Fruit fly (Drosophila melanogaster) whole organism, prepupa: ENCODE results near the gene P5CDh2.

Source experiments
- CG10631 ChIP-seq: fragments of 200-800 bp; sonication (Bioruptor generic); optimal IDR thresholded peaks from 2 replicates; lab custom pipeline; 2016; ENCODE audit warnings: missing biosample characterization, missing genetic modification characterization
- CG11294 ChIP-seq: fragments of 200-800 bp; sonication (Bioruptor generic); IDR thresholded peaks from 2 replicates; pipeline ENCODE4 v1.3.6; 2022; ENCODE audit warnings: missing biosample characterization, missing genetic modification characterization
- CG11762 ChIP-seq: fragments of 200-800 bp; sonication (Bioruptor generic); optimal IDR thresholded peaks from 3 replicates; lab custom pipeline; 2016; ENCODE audit warnings: missing biosample characterization, missing genetic modification characterization; ENCODE audit not compliant: insufficient read depth
- CG11902 ChIP-seq: fragments of 200-800 bp; sonication (Bioruptor generic); optimal IDR thresholded peaks from 3 replicates; lab custom pipeline; 2016; ENCODE audit warnings: missing biosample characterization, missing genetic modification characterization
- CG15336 ChIP-seq: fragments of 200-800 bp; sonication (Bioruptor generic); IDR thresholded peaks from 2 replicates; pipeline ENCODE4 v1.3.6; 2022; ENCODE audit warnings: missing biosample characterization, missing genetic modification characterization
- CG1621 ChIP-seq: fragments of 200-800 bp; sonication (Bioruptor generic); optimal IDR thresholded peaks from 3 replicates; lab custom pipeline; 2018; ENCODE audit warnings: missing biosample characterization, mild to moderate bottlenecking, missing genetic modification characterization
- CG16779 ChIP-seq: fragments of 200-800 bp; sonication (Bioruptor generic); optimal IDR thresholded peaks from 3 replicates; lab custom pipeline; 2017; ENCODE audit warnings: missing biosample characterization, mild to moderate bottlenecking, missing genetic modification characterization
- CG3032 ChIP-seq: fragments of 200-800 bp; optimal IDR thresholded peaks from 2 replicates; lab custom pipeline; 2019; ENCODE audit warnings: missing biosample characterization, mild to moderate bottlenecking, missing genetic modification characterization, moderate library complexity
- CG32006 ChIP-seq: fragments of 200-800 bp; sonication (Bioruptor generic); optimal IDR thresholded peaks from 3 replicates; lab custom pipeline; 2017; ENCODE audit warnings: missing biosample characterization, mild to moderate bottlenecking, missing genetic modification characterization
- CG3919 ChIP-seq: fragments of 200-800 bp; sonication (Bioruptor generic); optimal IDR thresholded peaks from 3 replicates; lab custom pipeline; 2016; ENCODE audit warnings: missing biosample characterization, missing genetic modification characterization
- CG4318 ChIP-seq: fragments of 200-800 bp; sonication (Bioruptor generic); optimal IDR thresholded peaks from 3 replicates; lab custom pipeline; 2017; ENCODE audit warnings: missing biosample characterization, mild to moderate bottlenecking, missing genetic modification characterization
- CG6163 ChIP-seq: fragments of 200-800 bp; sonication (Bioruptor generic); IDR thresholded peaks from 3 replicates; pipeline ENCODE4 v1.3.6; 2022; ENCODE audit warnings: missing biosample characterization, missing genetic modification characterization
- CG6276 ChIP-seq: fragments of 200-800 bp; sonication (Bioruptor generic); optimal IDR thresholded peaks from 2 replicates; lab custom pipeline; 2017; ENCODE audit warnings: missing biosample characterization, mild to moderate bottlenecking, missing genetic modification characterization
- CG6792 ChIP-seq: fragments of 200-800 bp; sonication (Bioruptor generic); optimal IDR thresholded peaks from 3 replicates; lab custom pipeline; 2016; ENCODE audit warnings: missing biosample characterization, missing genetic modification characterization
- CG6808 ChIP-seq: fragments of 200-800 bp; sonication (Bioruptor generic); optimal IDR thresholded peaks from 3 replicates; lab custom pipeline; 2017; ENCODE audit warnings: missing biosample characterization, missing genetic modification characterization, mild to moderate bottlenecking, moderate library complexity, missing genetic modification reagents
- CG8119 ChIP-seq: fragments of 200-800 bp; sonication (Bioruptor generic); IDR thresholded peaks from 3 replicates; pipeline ENCODE4 v1.3.6; 2022; ENCODE audit warnings: missing biosample characterization, missing genetic modification characterization
- Eip78C ChIP-seq: fragments of 200-800 bp; sonication (Bioruptor generic); peaks from one replicate; lab custom pipeline; 2016; ENCODE audit warnings: missing biosample characterization, missing genetic modification characterization
- Eip93F ChIP-seq: fragments of 200-800 bp; sonication (Bioruptor generic); optimal IDR thresholded peaks from 2 replicates; lab custom pipeline; 2016; ENCODE audit warnings: missing biosample characterization, mild to moderate bottlenecking, missing genetic modification characterization
- Ets21C ChIP-seq: fragments of 200-800 bp; sonication (Bioruptor generic); optimal IDR thresholded peaks from 3 replicates; lab custom pipeline; 2016; ENCODE audit warnings: missing biosample characterization, missing genetic modification characterization
- Gug ChIP-seq: fragments of 200-800 bp; sonication (Bioruptor generic); IDR thresholded peaks from 2 replicates; pipeline ENCODE4 v1.3.6; 2022; ENCODE audit warnings: missing biosample characterization, missing genetic modification characterization
- Hr38 ChIP-seq: sonication (Bioruptor generic); optimal IDR thresholded peaks from 2 replicates; lab custom pipeline; 2016; ENCODE audit warnings: missing biosample characterization, missing genetic modification characterization
- Hr39 ChIP-seq: fragments of 200-800 bp; sonication (Bioruptor generic); optimal IDR thresholded peaks from 2 replicates; lab custom pipeline; 2016; ENCODE audit warnings: missing biosample characterization, missing genetic modification characterization
- Lpt ChIP-seq: fragments of 200-800 bp; sonication (Bioruptor generic); optimal IDR thresholded peaks from 3 replicates; lab custom pipeline; 2016; ENCODE audit warnings: missing biosample characterization, missing genetic modification characterization
- Met ChIP-seq: fragments of 200-800 bp; sonication (Bioruptor generic); optimal IDR thresholded peaks from 3 replicates; lab custom pipeline; 2016; ENCODE audit warnings: missing biosample characterization, missing genetic modification characterization
- OdsH ChIP-seq: fragments of 200-800 bp; sonication (Bioruptor generic); optimal IDR thresholded peaks from 3 replicates; lab custom pipeline; 2016; ENCODE audit warnings: missing biosample characterization, missing genetic modification characterization
- Smox ChIP-seq: fragments of 200-800 bp; sonication (Bioruptor generic); optimal IDR thresholded peaks from 3 replicates; lab custom pipeline; 2016; ENCODE audit warnings: missing biosample characterization, missing genetic modification characterization
- acj6 ChIP-seq: fragments of 200-800 bp; sonication (Bioruptor generic); optimal IDR thresholded peaks from 3 replicates; lab custom pipeline; 2016; ENCODE audit warnings: missing biosample characterization, missing genetic modification characterization
- dsx ChIP-seq: fragments of 200-800 bp; optimal IDR thresholded peaks from 3 replicates; lab custom pipeline; 2019; ENCODE audit warnings: missing biosample characterization, mild to moderate bottlenecking, missing genetic modification characterization, moderate library complexity; ENCODE audit not compliant: poor library complexity, severe bottlenecking
- eg ChIP-seq: fragments of 200-800 bp; sonication (Bioruptor generic); IDR thresholded peaks from 3 replicates; pipeline ENCODE4 v1.3.6; 2022; ENCODE audit warnings: missing biosample characterization, missing genetic modification characterization
- esn ChIP-seq: fragments of 200-800 bp; sonication (Bioruptor generic); optimal IDR thresholded peaks from 2 replicates; lab custom pipeline; 2016; ENCODE audit warnings: missing biosample characterization, mild to moderate bottlenecking, missing genetic modification characterization, moderate library complexity
- fd59A ChIP-seq: fragments of 200-800 bp; sonication (Bioruptor generic); optimal IDR thresholded peaks from 2 replicates; lab custom pipeline; 2017; ENCODE audit warnings: missing biosample characterization, mild to moderate bottlenecking, missing genetic modification characterization, missing genetic modification reagents
- fd85E ChIP-seq: fragments of 200-800 bp; sonication (Bioruptor generic); optimal IDR thresholded peaks from 3 replicates; lab custom pipeline; 2016; ENCODE audit warnings: missing biosample characterization, missing genetic modification characterization
- fkh ChIP-seq: fragments of 200-800 bp; sonication (Bioruptor generic); optimal IDR thresholded peaks from 3 replicates; lab custom pipeline; 2017; ENCODE audit warnings: missing biosample characterization, mild to moderate bottlenecking, missing genetic modification characterization, moderate library complexity
- lz ChIP-seq: fragments of 200-800 bp; sonication (Bioruptor generic); optimal IDR thresholded peaks from 3 replicates; lab custom pipeline; 2016; ENCODE audit warnings: missing biosample characterization, missing genetic modification characterization
- pdm3 ChIP-seq: fragments of 200-800 bp; sonication (Bioruptor generic); optimal IDR thresholded peaks from 3 replicates; lab custom pipeline; 2016; ENCODE audit warnings: missing biosample characterization, missing genetic modification characterization
- salr ChIP-seq, 2 experiments: fragments of 200-800 bp; sonication (Bioruptor generic); optimal IDR thresholded peaks; 3 replicates each; lab custom pipeline; 2016 to 2018; ENCODE audit warnings: missing biosample characterization in 2 of 2, missing genetic modification characterization in 2 of 2, mild to moderate bottlenecking in 1 of 2
- ss ChIP-seq, 2 experiments: fragments of 200-800 bp; sonication (Bioruptor generic); optimal IDR thresholded peaks; 2 replicates in 1 of 2; 3 replicates in 1 of 2; lab custom pipeline; 2017 to 2018; ENCODE audit warnings: mild to moderate bottlenecking in 2 of 2, missing biosample characterization in 2 of 2, missing genetic modification characterization in 2 of 2, moderate library complexity in 1 of 2
- svp ChIP-seq: fragments of 200-800 bp; sonication (Bioruptor generic); peaks from one replicate; lab custom pipeline; 2016; ENCODE audit warnings: missing biosample characterization, missing genetic modification characterization
- topi ChIP-seq: fragments of 200-800 bp; sonication (Bioruptor generic); optimal IDR thresholded peaks from 3 replicates; lab custom pipeline; 2016; ENCODE audit warnings: missing biosample characterization, missing genetic modification characterization
- vri ChIP-seq: fragments of 200-800 bp; sonication (Bioruptor generic); optimal IDR thresholded peaks from 3 replicates; lab custom pipeline; 2016; ENCODE audit warnings: missing biosample characterization, mild to moderate bottlenecking, missing genetic modification characterization

Gene P5CDh2

dm6 chr3R:21913447-21913846, 35.7 kb downstream of the P5CDh2 start, which contains the start of gene Qsox2:
Qsox2 (plus strand) TSS chr3R:21913747.
- no peak for TF ChIP-seq CG11294 (GFP tag; lab: Robert Waterston, UW)
- TF ChIP-seq Eip93F, result no peak
- TF ChIP-seq svp (GFP tag; lab: Kevin White, UChicago), result peak; percentile 19
- peak in 1 of 2 experiments; percentile 11 for TF ChIP-seq ss (GFP tag; optimal IDR thresholded peaks at IDR 0.05; lab: Kevin White, UChicago)
- TF ChIP-seq dsx (GFP tag; lab: Kevin White, UChicago), result peak; percentile 43

dm6 chr3R:21916987-21917386, 39.3 kb downstream of the P5CDh2 start:
- peak; percentile 66 for TF ChIP-seq dsx (GFP tag; lab: Kevin White, UChicago)
- TF ChIP-seq esn, result no peak
- TF ChIP-seq ss (GFP tag; optimal IDR thresholded peaks at IDR 0.05; lab: Kevin White, UChicago), result peak in 1 of 2 experiments; percentile 54

dm6 chr3R:21920495-21920894, 42.8 kb downstream of the P5CDh2 start:
- TF ChIP-seq CG3919 (GFP tag; lab: Kevin White, UChicago) (peak; percentile 44), CG6163 (peak; percentile 49; the same call in 1 of the 3 replicates), Met (GFP tag; lab: Kevin White, UChicago) (no peak), salr (GFP tag; optimal IDR thresholded peaks at IDR 0.05; lab: Kevin White, UChicago) (no peak), CG4318 (GFP tag; lab: Kevin White, UChicago) (no peak), vri (no peak), Ets21C (no peak), CG10631 (GFP tag; lab: Kevin White, UChicago) (peak; percentile 51), CG15336 (GFP tag; lab: Robert Waterston, UW) (no peak), CG16779 (no peak), acj6 (GFP tag; lab: Kevin White, UChicago) (no peak), CG32006 (GFP tag; lab: Kevin White, UChicago) (peak; percentile 27), Eip78C (GFP tag; lab: Kevin White, UChicago) (peak; percentile 46), fkh (GFP tag; lab: Kevin White, UChicago) (no peak), eg (GFP tag; lab: Robert Waterston, UW) (0 out of 3 replicates have a peak, but pooled peaks have one; percentile 32), pdm3 (GFP tag; lab: Kevin White, UChicago) (no peak), CG8119 (GFP tag; lab: Robert Waterston, UW) (0 out of 3 replicates have a peak, but pooled peaks have one; percentile 19)

- TF ChIP-seq CG3919 (GFP tag; lab: Kevin White, UChicago) (peak; percentile 65), Eip78C (GFP tag; lab: Kevin White, UChicago) (peak; percentile 91), Gug (GFP tag; lab: Robert Waterston, UW) (no peak), CG6792 (GFP tag; lab: Kevin White, UChicago) (peak; percentile 71), topi (GFP tag; lab: Kevin White, UChicago) (peak; percentile 80), eg (GFP tag; lab: Robert Waterston, UW) (no peak), CG11294 (GFP tag; lab: Robert Waterston, UW) (no peak), CG11762 (peak; percentile 66), CG6163 (0 out of 3 replicates have a peak, but pooled peaks have one; percentile 53), Ets21C (peak; percentile 27), CG6808 (peak; percentile 86), CG3032 (tag; lab: Kevin White, UChicago) (peak; percentile 82), lz (peak; percentile 83), CG6276 (peak; percentile 15), Hr38 (GFP tag; lab: Kevin White, UChicago) (no peak), CG4318 (GFP tag; lab: Kevin White, UChicago) (peak; percentile 38), esn (peak; percentile 86), fkh (GFP tag; lab: Kevin White, UChicago) (no peak), fd85E (GFP tag; lab: Kevin White, UChicago) (no peak), fd59A (GFP tag; lab: Kevin White, UChicago) (peak; percentile 85), OdsH (peak; percentile 60), Hr39 (GFP tag; lab: Kevin White, UChicago) (peak; percentile 52), vri (peak; percentile 62), Met (GFP tag; lab: Kevin White, UChicago) (peak; percentile 78), acj6 (GFP tag; lab: Kevin White, UChicago) (peak; percentile 74), CG11902 (peak; percentile 38), CG15336 (GFP tag; lab: Robert Waterston, UW) (peak; percentile 38; the same call in 1 of the 2 replicates), Lpt (GFP tag; lab: Kevin White, UChicago) (no peak), Eip93F (no peak), CG8119 (GFP tag; lab: Robert Waterston, UW) (peak; percentile 23; the same call in 1 of the 3 replicates), Smox (peak; percentile 58), CG1621 (tag; lab: Kevin White, UChicago) (peak; percentile 32)
Measured at dm6 chr3R:21921363-21922208, 43.9 kb downstream of the P5CDh2 start.
